Worm (Caenorhabditis elegans) whole organism, mixed stage, embryonic: ENCODE data around the gene bus-2.

Experiments used
- M03D4.4 ChIP-seq: sonication (generic microtip); optimal IDR thresholded peaks from 2 replicates; lab custom pipeline; 2017; ENCODE audit warnings: mild to moderate bottlenecking, missing genetic modification characterization, missing compliant biosample characterization
- bed-3 ChIP-seq: fragments of 200-800 bp; sonication (Bioruptor generic); optimal IDR thresholded peaks from 3 replicates; lab custom pipeline; 2018; ENCODE audit warnings: mild to moderate bottlenecking, missing genetic modification characterization, moderate library complexity, missing compliant biosample characterization
- blmp-1 ChIP-seq: fragments of 150-350 bp; optimal IDR thresholded peaks from 2 replicates; lab custom pipeline; 2014; ENCODE audit warnings: missing biosample characterization, missing genetic modification characterization
- ceh-39 ChIP-seq: fragments of 150-350 bp; optimal IDR thresholded peaks from 2 replicates; lab custom pipeline; 2014; ENCODE audit warnings: missing biosample characterization, missing genetic modification characterization
- ceh-43 ChIP-seq: fragments of 200-800 bp; sonication (Bioruptor generic); optimal IDR thresholded peaks from 2 replicates; lab custom pipeline; 2018; ENCODE audit warnings: mild to moderate bottlenecking, missing genetic modification characterization, moderate library complexity, missing compliant biosample characterization
- ceh-83 ChIP-seq: fragments of 200-800 bp; sonication (Bioruptor generic); optimal IDR thresholded peaks from 2 replicates; lab custom pipeline; 2018; ENCODE audit warnings: mild to moderate bottlenecking, missing genetic modification characterization, missing compliant biosample characterization
- ces-1 ChIP-seq: fragments of 150-350 bp; optimal IDR thresholded peaks from 2 replicates; lab custom pipeline; 2014; ENCODE audit warnings: missing biosample characterization, missing genetic modification reagents, missing genetic modification characterization
- cnd-1 ChIP-seq: fragments of 200-800 bp; sonication (Bioruptor generic); optimal IDR thresholded peaks from 2 replicates; lab custom pipeline; 2018; ENCODE audit warnings: mild to moderate bottlenecking, missing genetic modification characterization, missing compliant biosample characterization
- drap-1 ChIP-seq: fragments of 200-800 bp; sonication (Bioruptor generic); optimal IDR thresholded peaks from 3 replicates; lab custom pipeline; 2018; ENCODE audit warnings: mild to moderate bottlenecking, missing genetic modification characterization, missing compliant biosample characterization
- elt-1 ChIP-seq: sonication (generic microtip); optimal IDR thresholded peaks from 2 replicates; lab custom pipeline; 2017; ENCODE audit warnings: missing genetic modification characterization, mild to moderate bottlenecking, missing compliant biosample characterization, antibody characterized with exemption, moderate library complexity, borderline replicate concordance; ENCODE audit not compliant: insufficient read depth
- flh-1 ChIP-seq: fragments of 200-800 bp; sonication (Bioruptor generic); optimal IDR thresholded peaks from 2 replicates; lab custom pipeline; 2018; ENCODE audit warnings: mild to moderate bottlenecking, missing genetic modification characterization, moderate library complexity, missing compliant biosample characterization
- ham-2 ChIP-seq: fragments of 200-800 bp; sonication (Bioruptor generic); optimal IDR thresholded peaks from 2 replicates; lab custom pipeline; 2018; ENCODE audit warnings: mild to moderate bottlenecking, missing genetic modification characterization, missing compliant biosample characterization
- hlh-1 ChIP-seq: fragments of 150-350 bp; optimal IDR thresholded peaks from 2 replicates; lab custom pipeline; 2014; ENCODE audit warnings: missing biosample characterization, missing genetic modification reagents, missing genetic modification characterization
- lin-13 ChIP-seq: fragments of 150-350 bp; optimal IDR thresholded peaks from 2 replicates; lab custom pipeline; 2014; ENCODE audit warnings: missing biosample characterization, missing genetic modification characterization
- lin-32 ChIP-seq: fragments of 200-800 bp; sonication (Bioruptor generic); optimal IDR thresholded peaks from 2 replicates; lab custom pipeline; 2018; ENCODE audit warnings: mild to moderate bottlenecking, missing genetic modification characterization, missing compliant biosample characterization
- mab-5 ChIP-seq: fragments of 150-350 bp; optimal IDR thresholded peaks from 2 replicates; lab custom pipeline; 2014; ENCODE audit warnings: missing biosample characterization, missing genetic modification characterization
- mep-1 ChIP-seq: fragments of 150-350 bp; optimal IDR thresholded peaks from 2 replicates; lab custom pipeline; 2017; ENCODE audit warnings: missing biosample characterization, missing genetic modification reagents, missing genetic modification characterization, inconsistent platforms
- mls-2 ChIP-seq: sonication (generic microtip); optimal IDR thresholded peaks from 2 replicates; lab custom pipeline; 2016; ENCODE audit warnings: mild to moderate bottlenecking, missing genetic modification characterization, moderate library complexity, missing compliant biosample characterization
- nhr-12 ChIP-seq: fragments of 150-350 bp; optimal IDR thresholded peaks from 2 replicates; lab custom pipeline; 2014; ENCODE audit warnings: missing biosample characterization, missing genetic modification characterization
- nhr-2 ChIP-seq: fragments of 150-350 bp; optimal IDR thresholded peaks from 2 replicates; lab custom pipeline; 2014; ENCODE audit warnings: missing biosample characterization, missing genetic modification characterization
- nhr-237 ChIP-seq: fragments of 150-350 bp; optimal IDR thresholded peaks from 2 replicates; lab custom pipeline; 2014; ENCODE audit warnings: missing biosample characterization, missing genetic modification characterization
- nhr-76 ChIP-seq: sonication (generic microtip); optimal IDR thresholded peaks from 2 replicates; lab custom pipeline; 2017; ENCODE audit warnings: missing biosample characterization, missing genetic modification characterization
- pha-4 ChIP-seq: fragments of 150-350 bp; optimal IDR thresholded peaks from 2 replicates; lab custom pipeline; 2018; ENCODE audit warnings: missing biosample characterization, missing genetic modification reagents, missing genetic modification characterization
- snpc-4 ChIP-seq: fragments of 150-350 bp; optimal IDR thresholded peaks from 2 replicates; lab custom pipeline; 2014; ENCODE audit warnings: missing biosample characterization, missing genetic modification characterization
- sptf-1 ChIP-seq: sonication (generic microtip); optimal IDR thresholded peaks from 2 replicates; lab custom pipeline; 2017; ENCODE audit warnings: mild to moderate bottlenecking, missing genetic modification characterization, moderate library complexity, missing compliant biosample characterization
- unc-120 ChIP-seq: sonication (generic microtip); optimal IDR thresholded peaks from 2 replicates; lab custom pipeline; 2017; ENCODE audit warnings: missing genetic modification characterization, missing compliant biosample characterization; ENCODE audit not compliant: poor library complexity, severe bottlenecking
- unc-62 ChIP-seq: fragments of 150-350 bp; optimal IDR thresholded peaks from 2 replicates; lab custom pipeline; 2014; ENCODE audit warnings: missing biosample characterization, missing genetic modification reagents, missing genetic modification characterization
- zip-8 ChIP-seq: fragments of 150-350 bp; optimal IDR thresholded peaks from 2 replicates; lab custom pipeline; 2014; ENCODE audit warnings: missing biosample characterization, missing genetic modification characterization
- ztf-11 ChIP-seq: fragments of 150-350 bp; optimal IDR thresholded peaks from 2 replicates; lab custom pipeline; 2014; ENCODE audit warnings: missing biosample characterization, missing genetic modification characterization

Gene bus-2

DNA sequence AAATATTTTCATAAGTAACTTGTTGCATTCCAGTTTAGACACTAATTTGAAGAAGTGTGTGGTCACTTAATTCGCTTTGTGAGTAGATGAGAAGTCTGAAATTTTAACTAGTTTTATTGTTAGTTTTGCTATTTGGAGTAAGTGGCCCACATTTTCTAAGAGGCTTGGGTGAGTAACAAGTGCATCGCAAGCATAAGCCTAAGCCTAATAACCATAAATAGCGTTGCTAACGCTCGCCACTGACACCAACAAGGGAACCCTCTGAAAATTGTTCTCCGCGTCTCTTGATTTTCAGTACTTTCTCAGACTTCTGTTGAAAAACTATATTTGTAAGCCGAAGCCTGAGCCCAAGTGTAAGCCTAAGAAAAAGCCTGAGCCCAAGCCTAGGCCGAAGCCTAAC lies 24.6 kb downstream of the bus-2 start, which contains the start of gene epic-3:
Gene epic-3, minus strand, starts transcription at position 101 of the 400 bp plus-strand sequence.
- no peak for TF ChIP-seq sptf-1
- TF ChIP-seq unc-120 (tag; lab: Kevin White, UChicago) = no peak
- no peak for TF ChIP-seq blmp-1
- no peak for TF ChIP-seq mab-5 (tag; lab: Kevin White, UChicago)
- TF ChIP-seq cnd-1 (tag; lab: Kevin White, UChicago) = no peak
- no peak for TF ChIP-seq ztf-11 (tag; lab: Kevin White, UChicago)
- no peak for TF ChIP-seq nhr-2
- TF ChIP-seq M03D4.4 (tag; lab: Kevin White, UChicago) = no peak

DNA sequence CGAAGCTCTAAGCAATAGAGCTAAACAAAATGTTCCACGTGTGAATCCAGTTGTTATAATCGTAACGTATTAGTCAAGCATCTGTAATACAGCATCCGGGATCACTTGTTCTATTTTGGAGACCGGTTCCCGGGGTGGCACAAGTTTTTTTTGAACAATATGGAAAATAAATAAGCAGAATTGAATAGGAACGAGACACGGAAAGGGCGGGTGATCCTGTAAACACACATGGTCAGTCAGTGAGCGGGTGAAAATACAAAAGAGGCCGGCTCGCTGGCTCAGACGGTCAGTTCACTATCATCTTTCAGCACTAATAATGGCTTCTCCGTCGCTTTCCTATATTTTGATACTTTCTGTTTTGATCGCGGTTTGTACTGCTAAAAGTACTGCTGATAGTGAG lies 26.2 kb downstream of the bus-2 start, which contains the start of gene K08D12.8:
Gene K08D12.8, plus strand, starts transcription at position 301 of the 400 bp plus-strand sequence.
- no peak for TF ChIP-seq zip-8 (tag; lab: Kevin White, UChicago)
- no peak for TF ChIP-seq M03D4.4 (tag; lab: Kevin White, UChicago)
- no peak for TF ChIP-seq unc-62 (GFP tag; lab: Kevin White, UChicago)
- TF ChIP-seq nhr-76 (tag; lab: Kevin White, UChicago) = no peak
- no peak for TF ChIP-seq nhr-237 (tag; lab: Kevin White, UChicago)
- TF ChIP-seq elt-1 (tag; lab: Kevin White, UChicago) = no peak
- no peak for TF ChIP-seq bed-3 (GFP tag; lab: Kevin White, UChicago)
- no peak for TF ChIP-seq hlh-1 (tag; lab: Kevin White, UChicago)
- TF ChIP-seq nhr-12 (tag; lab: Kevin White, UChicago) = no peak
- TF ChIP-seq, all 35 proteins: peak for 0

DNA sequence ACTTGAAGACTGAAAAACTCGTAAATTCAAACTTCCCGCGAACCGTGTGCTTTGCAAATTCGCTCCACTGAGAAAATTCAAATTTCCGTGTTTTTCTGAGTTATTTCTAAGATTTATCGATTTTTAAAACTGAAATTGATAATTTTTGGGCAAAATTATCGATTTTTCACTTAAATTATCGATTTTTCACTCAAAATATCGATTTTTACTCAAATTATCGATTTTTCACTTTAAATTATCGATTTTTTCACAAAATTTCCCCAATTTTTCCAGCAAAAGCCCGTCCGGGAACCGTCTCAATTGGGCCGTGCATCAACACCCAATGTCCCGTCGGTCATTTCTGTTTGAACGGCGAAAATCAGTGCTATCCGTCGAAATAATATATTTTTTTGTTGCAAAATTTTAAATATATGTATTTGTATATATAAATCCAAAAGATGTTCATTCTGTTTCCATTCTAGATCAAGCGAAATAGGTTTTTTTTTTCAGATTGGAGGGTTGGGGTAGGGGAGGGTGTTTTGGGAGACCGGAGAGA lies 27.9 kb downstream of the bus-2 start:
- TF ChIP-seq snpc-4 (tag; lab: Kevin White, UChicago) = no peak
- TF ChIP-seq nhr-12 (tag; lab: Kevin White, UChicago) = no peak
- TF ChIP-seq unc-62 (GFP tag; lab: Kevin White, UChicago) = no peak
- no peak for TF ChIP-seq zip-8 (tag; lab: Kevin White, UChicago)
- TF ChIP-seq cnd-1 (tag; lab: Kevin White, UChicago) = no peak
- no peak for TF ChIP-seq ceh-43
- TF ChIP-seq M03D4.4 (tag; lab: Kevin White, UChicago) = no peak
- no peak for TF ChIP-seq ceh-39 (tag; lab: Kevin White, UChicago)
- no peak for TF ChIP-seq lin-32 (GFP tag; lab: Kevin White, UChicago)
- no peak for TF ChIP-seq blmp-1

DNA sequence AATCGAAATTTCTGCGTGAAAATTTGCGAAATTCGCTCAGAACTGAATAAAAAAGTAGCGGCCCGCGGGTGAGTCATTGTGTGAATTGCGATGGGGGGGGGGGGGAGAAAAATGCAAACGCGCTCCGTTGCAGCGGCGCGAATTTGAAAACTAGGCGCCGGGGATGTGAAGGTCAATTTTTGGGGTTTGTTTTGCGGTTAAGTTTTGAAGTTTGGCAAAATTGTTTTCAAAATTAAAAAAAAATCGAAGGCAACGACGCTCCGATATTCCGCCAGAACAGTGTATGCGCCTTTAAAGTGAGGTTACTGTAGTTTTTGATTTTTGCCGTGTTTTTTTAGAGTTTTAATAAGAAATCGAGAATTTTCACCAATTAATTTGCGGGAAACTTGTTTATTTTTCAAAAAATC lies 38.6 kb downstream of the bus-2 start:
- TF ChIP-seq flh-1 (GFP tag; lab: Kevin White, UChicago) = no peak
- no peak for TF ChIP-seq nhr-2
- no peak for TF ChIP-seq nhr-12 (tag; lab: Kevin White, UChicago)
- peak; percentile 5 for TF ChIP-seq nhr-237 (tag; lab: Kevin White, UChicago)
- peak; percentile 41 for TF ChIP-seq M03D4.4 (tag; lab: Kevin White, UChicago)
- TF ChIP-seq ceh-83 (GFP tag; lab: Kevin White, UChicago) = peak; percentile 45
- no peak for TF ChIP-seq ces-1 (GFP tag; lab: Kevin White, UChicago)
- TF ChIP-seq ceh-39 (tag; lab: Kevin White, UChicago) = no peak
- peak; percentile 15 for TF ChIP-seq mep-1 (tag; lab: Kevin White, UChicago)
- TF ChIP-seq mls-2 (tag; lab: Kevin White, UChicago) = peak; percentile 40
- TF ChIP-seq lin-13 (tag; lab: Kevin White, UChicago) = peak; percentile 50
- TF ChIP-seq pha-4 = peak; percentile 1
- TF ChIP-seq sptf-1 = peak; percentile 59
- no peak for TF ChIP-seq ham-2
- no peak for TF ChIP-seq zip-8 (tag; lab: Kevin White, UChicago)

ce11 chrIV:1738892-1739291 lies 39.2 kb downstream of the bus-2 start:
- TF ChIP-seq drap-1 (GFP tag; lab: Kevin White, UChicago) (no peak), ceh-83 (GFP tag; lab: Kevin White, UChicago) (no peak), elt-1 (tag; lab: Kevin White, UChicago) (no peak), unc-62 (GFP tag; lab: Kevin White, UChicago) (no peak), unc-120 (tag; lab: Kevin White, UChicago) (no peak), mep-1 (tag; lab: Kevin White, UChicago) (no peak), mab-5 (tag; lab: Kevin White, UChicago) (no peak)
